Worm (Caenorhabditis elegans) whole organism, L3 larva: Measurements from ENCODE around the gene K04F1.9.
"Not testable (repeated sequence)": the region's sequence is repeated elsewhere in the genome, so short reads cannot be mapped to it uniquely, and the experiment has no call there.

Experiments
- daf-12 ChIP-seq: fragments of 150-350 bp; optimal IDR thresholded peaks from 2 replicates; lab custom pipeline; 2014; ENCODE audit warnings: missing biosample characterization, missing genetic modification reagents, missing genetic modification characterization
- elt-3 ChIP-seq, 3 experiments: fragments of 150-350 bp in 1 of 3; sonication (generic microtip) in 2 of 3; optimal IDR thresholded peaks; 2 replicates in 2 of 3; 4 replicates in 1 of 3; lab custom pipeline; 2014 to 2017; ENCODE audit warnings: missing biosample characterization in 3 of 3, missing genetic modification characterization in 3 of 3
- jun-1 ChIP-seq: fragments of 150-350 bp; optimal IDR thresholded peaks from 2 replicates; lab custom pipeline; 2014; ENCODE audit warnings: missing biosample characterization, missing genetic modification reagents, missing genetic modification characterization
- lin-39 ChIP-seq: fragments of 150-350 bp; optimal IDR thresholded peaks from 2 replicates; lab custom pipeline; 2018; ENCODE audit warnings: missing biosample characterization, missing genetic modification reagents, missing genetic modification characterization

- TF ChIP-seq jun-1; daf-12 (tag; lab: Kevin White, UChicago); lin-39; elt-3 (tag; optimal IDR thresholded peaks at IDR 0.05; lab: Kevin White, UChicago): not testable (repeated sequence)
Measured at ce11 chrV:1692494-1692893, 27.5 kb downstream of the K04F1.9 start, which contains the start of gene Y46H3C.5.
